Fruit fly (Drosophila melanogaster) whole organism, embryonic: ENCODE measurements around the gene CG10283.

Source experiments
- Bgb ChIP-seq: fragments of 200-800 bp; sonication (Bioruptor generic); IDR thresholded peaks from 2 replicates; pipeline ENCODE4 v1.3.6; 2022; ENCODE audit warnings: missing biosample characterization, missing genetic modification characterization; ENCODE audit not compliant: partially characterized antibody
- Blimp-1 ChIP-seq: fragments of 200-800 bp; sonication (Bioruptor generic); optimal IDR thresholded peaks from 3 replicates; lab custom pipeline; 2018; ENCODE audit warnings: missing biosample characterization, missing genetic modification characterization, mild to moderate bottlenecking, moderate library complexity, missing genetic modification reagents
- CG10431 ChIP-seq: fragments of 200-800 bp; sonication (Bioruptor generic); optimal IDR thresholded peaks from 3 replicates; lab custom pipeline; 2018; ENCODE audit warnings: missing biosample characterization, mild to moderate bottlenecking, missing genetic modification characterization
- CG10543 ChIP-seq: fragments of 200-800 bp; sonication (Bioruptor generic); optimal IDR thresholded peaks from 3 replicates; lab custom pipeline; 2017; ENCODE audit warnings: missing biosample characterization, mild to moderate bottlenecking, missing genetic modification characterization, moderate library complexity
- CG11504 ChIP-seq: fragments of 200-800 bp; sonication (Bioruptor generic); optimal IDR thresholded peaks from 3 replicates; lab custom pipeline; 2019; ENCODE audit warnings: missing biosample characterization, mild to moderate bottlenecking, missing genetic modification characterization, moderate library complexity
- CG11695 ChIP-seq: fragments of 200-800 bp; sonication (Bioruptor generic); IDR thresholded peaks from 3 replicates; pipeline ENCODE4 v1.3.6; 2022; ENCODE audit warnings: missing biosample characterization, missing genetic modification characterization
- CG13123 ChIP-seq: fragments of 200-800 bp; sonication (Bioruptor generic); optimal IDR thresholded peaks from 2 replicates; lab custom pipeline; 2016; ENCODE audit warnings: missing biosample characterization, missing genetic modification characterization
- CG13894 ChIP-seq: fragments of 200-800 bp; sonication (Bioruptor generic); optimal IDR thresholded peaks from 3 replicates; lab custom pipeline; 2018; ENCODE audit warnings: missing biosample characterization, mild to moderate bottlenecking, missing genetic modification characterization, moderate library complexity
- CG15269 ChIP-seq: fragments of 200-800 bp; sonication (Bioruptor generic); optimal IDR thresholded peaks from 2 replicates; lab custom pipeline; 2018; ENCODE audit warnings: missing biosample characterization, mild to moderate bottlenecking, missing genetic modification characterization, moderate library complexity
- CG15479 ChIP-seq: fragments of 200-800 bp; sonication (Bioruptor generic); optimal IDR thresholded peaks from 3 replicates; lab custom pipeline; 2019; ENCODE audit warnings: missing biosample characterization, mild to moderate bottlenecking, missing genetic modification characterization, moderate library complexity
- CG15601 ChIP-seq: fragments of 200-800 bp; sonication (Bioruptor generic); optimal IDR thresholded peaks from 3 replicates; lab custom pipeline; 2019; ENCODE audit warnings: missing biosample characterization, mild to moderate bottlenecking, missing genetic modification characterization, moderate library complexity
- CG2202 ChIP-seq: fragments of 200-800 bp; sonication (Bioruptor generic); optimal IDR thresholded peaks from 2 replicates; lab custom pipeline; 2018; ENCODE audit warnings: missing biosample characterization, mild to moderate bottlenecking, missing genetic modification characterization
- CG5953 ChIP-seq: fragments of 200-800 bp; sonication (Bioruptor generic); IDR thresholded peaks from 2 replicates; pipeline ENCODE4 v1.3.6; 2022; ENCODE audit warnings: missing biosample characterization, missing genetic modification characterization
- CG7839 ChIP-seq: fragments of 200-800 bp; sonication (Bioruptor generic); optimal IDR thresholded peaks from 3 replicates; lab custom pipeline; 2018; ENCODE audit warnings: missing biosample characterization, mild to moderate bottlenecking, missing genetic modification characterization, moderate library complexity
- CG8290 ChIP-seq, 3 experiments: fragments of 200-800 bp; sonication (Bioruptor generic); optimal IDR thresholded peaks; 2 replicates each; lab custom pipeline; 2016 to 2019; ENCODE audit warnings: missing biosample characterization in 3 of 3, missing genetic modification characterization in 3 of 3, mild to moderate bottlenecking in 2 of 3, moderate library complexity in 1 of 3
- CG8359 ChIP-seq: fragments of 200-800 bp; sonication (Bioruptor generic); optimal IDR thresholded peaks from 2 replicates; lab custom pipeline; 2017; ENCODE audit warnings: missing biosample characterization, mild to moderate bottlenecking, missing genetic modification characterization, borderline replicate concordance
- Dad ChIP-seq: fragments of 200-800 bp; sonication (Bioruptor generic); optimal IDR thresholded peaks from 3 replicates; lab custom pipeline; 2016; ENCODE audit warnings: missing biosample characterization, missing genetic modification characterization
- E2f1 ChIP-seq: fragments of 200-800 bp; sonication (Bioruptor generic); IDR thresholded peaks from 2 replicates; pipeline ENCODE4 v1.3.6; 2022; ENCODE audit warnings: missing biosample characterization, missing genetic modification characterization
- ERR ChIP-seq: fragments of 200-800 bp; sonication (Bioruptor generic); optimal IDR thresholded peaks from 2 replicates; lab custom pipeline; 2016; ENCODE audit warnings: missing biosample characterization, missing genetic modification characterization
- Ets65A ChIP-seq: fragments of 200-800 bp; sonication (Bioruptor generic); peaks from one replicate; lab custom pipeline; 2016; ENCODE audit warnings: missing biosample characterization, missing genetic modification characterization
- Jarid2 ChIP-seq: fragments of 200-800 bp; sonication (Bioruptor generic); optimal IDR thresholded peaks from 3 replicates; lab custom pipeline; 2017; ENCODE audit warnings: mild to moderate bottlenecking, missing biosample characterization, missing genetic modification reagents, missing genetic modification characterization
- Mes4 ChIP-seq: fragments of 200-800 bp; sonication (Bioruptor generic); optimal IDR thresholded peaks from 2 replicates; lab custom pipeline; 2016; ENCODE audit warnings: missing biosample characterization, missing genetic modification characterization
- NK7.1 ChIP-seq: fragments of 200-800 bp; sonication (Bioruptor generic); optimal IDR thresholded peaks from 3 replicates; lab custom pipeline; 2016; ENCODE audit warnings: missing biosample characterization, missing genetic modification characterization
- Trl ChIP-seq, 3 experiments: fragments of >200 bp in 2 of 3; fragments of 200-800 bp in 1 of 3; sonication (Bioruptor generic) in 1 of 3; optimal IDR thresholded peaks; 2 replicates in 1 of 3; 3 replicates in 2 of 3; lab custom pipeline; 2016 to 2017; ENCODE audit warnings: missing biosample characterization in 1 of 3, missing genetic modification characterization in 1 of 3
- abd-A ChIP-seq: fragments of 200-800 bp; sonication (Bioruptor generic); optimal IDR thresholded peaks from 3 replicates; lab custom pipeline; 2019; ENCODE audit warnings: missing biosample characterization, mild to moderate bottlenecking, missing genetic modification characterization, moderate library complexity
- bbx ChIP-seq: fragments of 200-800 bp; sonication (Bioruptor generic); IDR thresholded peaks from 2 replicates; pipeline ENCODE4 v1.3.6; 2022; ENCODE audit warnings: missing biosample characterization, missing genetic modification characterization; ENCODE audit not compliant: partially characterized antibody
- bcd ChIP-seq: fragments of 200-800 bp; sonication (Bioruptor generic); optimal IDR thresholded peaks from 2 replicates; lab custom pipeline; 2017; ENCODE audit warnings: missing biosample characterization, mild to moderate bottlenecking, missing genetic modification characterization
- bsh ChIP-seq, 2 experiments: fragments of 200-800 bp; sonication (Bioruptor generic); optimal IDR thresholded peaks; 2 replicates each; lab custom pipeline; 2017 to 2018; ENCODE audit warnings: mild to moderate bottlenecking in 2 of 2, missing biosample characterization in 2 of 2, missing genetic modification characterization in 2 of 2, moderate library complexity in 1 of 2
- cg ChIP-seq: fragments of 200-800 bp; sonication (Bioruptor generic); optimal IDR thresholded peaks from 3 replicates; lab custom pipeline; 2019; ENCODE audit warnings: missing biosample characterization, mild to moderate bottlenecking, missing genetic modification characterization, moderate library complexity
- chinmo ChIP-seq: fragments of 200-800 bp; sonication (Bioruptor generic); IDR thresholded peaks from 4 replicates; pipeline ENCODE4 v1.3.6; 2022; ENCODE audit warnings: missing biosample characterization, missing genetic modification characterization; ENCODE audit not compliant: partially characterized antibody
- chn ChIP-seq: fragments of 200-800 bp; sonication (Bioruptor generic); optimal IDR thresholded peaks from 2 replicates; lab custom pipeline; 2016; ENCODE audit warnings: missing biosample characterization, missing genetic modification characterization
- crc ChIP-seq: fragments of 200-800 bp; sonication (Bioruptor generic); optimal IDR thresholded peaks from 2 replicates; lab custom pipeline; 2016; ENCODE audit warnings: missing biosample characterization, missing genetic modification characterization
- eve ChIP-seq, 2 experiments: fragments of >200 bp; optimal IDR thresholded peaks; 2 replicates each; lab custom pipeline; 2017; ENCODE audit warnings: missing biosample characterization in 2 of 2, missing genetic modification characterization in 2 of 2
- gem ChIP-seq: fragments of 200-800 bp; sonication (Bioruptor generic); optimal IDR thresholded peaks from 2 replicates; lab custom pipeline; 2019; ENCODE audit warnings: missing biosample characterization, mild to moderate bottlenecking, missing genetic modification characterization, moderate library complexity
- ind ChIP-seq: fragments of 200-800 bp; sonication (Bioruptor generic); optimal IDR thresholded peaks from 3 replicates; lab custom pipeline; 2016; ENCODE audit warnings: missing biosample characterization, missing genetic modification characterization
- knrl ChIP-seq: fragments of 200-800 bp; sonication (Bioruptor generic); IDR thresholded peaks from 3 replicates; pipeline ENCODE4 v1.3.6; 2022; ENCODE audit warnings: missing biosample characterization, missing genetic modification characterization; ENCODE audit not compliant: partially characterized antibody
- mld ChIP-seq: fragments of 200-800 bp; sonication (Bioruptor generic); IDR thresholded peaks from 3 replicates; pipeline ENCODE4 v1.3.6; 2022; ENCODE audit warnings: missing biosample characterization, missing genetic modification characterization; ENCODE audit not compliant: partially characterized antibody
- onecut ChIP-seq: fragments of 200-800 bp; sonication (Bioruptor generic); IDR thresholded peaks from 2 replicates; pipeline ENCODE4 v1.3.6; 2022; ENCODE audit warnings: missing biosample characterization, missing genetic modification characterization
- ranshi ChIP-seq: fragments of 200-800 bp; sonication (Bioruptor generic); IDR thresholded peaks from 2 replicates; pipeline ENCODE4 v1.3.6; 2022; ENCODE audit warnings: missing biosample characterization, missing genetic modification characterization
- ro ChIP-seq: fragments of 200-800 bp; sonication (Bioruptor generic); IDR thresholded peaks from 2 replicates; pipeline ENCODE4 v1.3.6; 2022; ENCODE audit warnings: missing biosample characterization, missing genetic modification characterization
- schlank ChIP-seq: fragments of 200-800 bp; sonication (Bioruptor generic); optimal IDR thresholded peaks from 2 replicates; lab custom pipeline; 2018; ENCODE audit warnings: missing biosample characterization, mild to moderate bottlenecking, missing genetic modification characterization
- sima ChIP-seq: fragments of 200-800 bp; sonication (Bioruptor generic); optimal IDR thresholded peaks from 2 replicates; lab custom pipeline; 2016; ENCODE audit warnings: missing biosample characterization, missing genetic modification characterization
- so ChIP-seq: fragments of 200-800 bp; sonication (Bioruptor generic); IDR thresholded peaks from 3 replicates; pipeline ENCODE4 v1.3.6; 2022; ENCODE audit warnings: missing biosample characterization, missing genetic modification characterization
- stwl ChIP-seq: fragments of 200-800 bp; sonication (Bioruptor generic); optimal IDR thresholded peaks from 3 replicates; lab custom pipeline; 2018; ENCODE audit warnings: missing biosample characterization, mild to moderate bottlenecking, missing genetic modification characterization, moderate library complexity
- tx ChIP-seq: fragments of 200-800 bp; sonication (Bioruptor generic); optimal IDR thresholded peaks from 2 replicates; lab custom pipeline; 2016; ENCODE audit warnings: missing biosample characterization, missing genetic modification characterization
- unpg ChIP-seq: fragments of 200-800 bp; sonication (Bioruptor generic); optimal IDR thresholded peaks from 3 replicates; lab custom pipeline; 2018; ENCODE audit warnings: missing biosample characterization, mild to moderate bottlenecking, missing genetic modification characterization, moderate library complexity
- wor ChIP-seq: fragments of 200-800 bp; sonication (Bioruptor generic); IDR thresholded peaks from 2 replicates; pipeline ENCODE4 v1.3.6; 2022; ENCODE audit warnings: missing biosample characterization, missing genetic modification characterization

Gene CG10283

DNA sequence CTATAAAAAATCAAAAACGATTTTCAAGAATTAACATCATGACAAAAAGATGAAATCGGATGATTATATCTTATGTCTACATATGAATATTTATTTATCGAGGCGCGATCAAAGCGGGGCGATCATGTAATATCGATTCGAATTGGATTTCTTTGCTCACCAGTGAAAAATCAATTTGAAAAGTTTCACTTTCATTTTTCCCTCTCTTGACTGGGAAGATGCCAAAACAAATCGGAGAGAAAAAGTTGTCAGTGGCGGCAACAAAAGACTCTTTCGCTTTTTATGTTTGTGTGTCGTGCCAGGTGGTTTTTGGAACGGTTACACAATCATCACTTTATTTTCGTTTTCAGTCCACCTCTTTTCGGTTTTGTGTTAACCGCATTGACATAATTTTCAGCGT lies 34.5 kb upstream of the CG10283 start:
- TF ChIP-seq sima (no peak), Dad (no peak), onecut (GFP tag; lab: Robert Waterston, UW) (peak; percentile 37; the same call in 1 of the 2 replicates), knrl (GFP tag; lab: Robert Waterston, UW) (no peak), ro (GFP tag; lab: Robert Waterston, UW) (no peak), ranshi (no peak), Blimp-1 (GFP tag; lab: Kevin White, UChicago) (peak; percentile 97), E2f1 (GFP tag; lab: Robert Waterston, UW) (no peak), CG15601 (tag; lab: Kevin White, UChicago) (no peak), bcd (no peak), abd-A (tag; lab: Kevin White, UChicago) (peak; percentile 12), tx (no peak), crc (GFP tag; lab: Kevin White, UChicago) (no peak), ind (GFP tag; lab: Kevin White, UChicago) (no peak), chn (GFP tag; lab: Kevin White, UChicago) (no peak), wor (GFP tag; lab: Robert Waterston, UW) (no peak)

DNA sequence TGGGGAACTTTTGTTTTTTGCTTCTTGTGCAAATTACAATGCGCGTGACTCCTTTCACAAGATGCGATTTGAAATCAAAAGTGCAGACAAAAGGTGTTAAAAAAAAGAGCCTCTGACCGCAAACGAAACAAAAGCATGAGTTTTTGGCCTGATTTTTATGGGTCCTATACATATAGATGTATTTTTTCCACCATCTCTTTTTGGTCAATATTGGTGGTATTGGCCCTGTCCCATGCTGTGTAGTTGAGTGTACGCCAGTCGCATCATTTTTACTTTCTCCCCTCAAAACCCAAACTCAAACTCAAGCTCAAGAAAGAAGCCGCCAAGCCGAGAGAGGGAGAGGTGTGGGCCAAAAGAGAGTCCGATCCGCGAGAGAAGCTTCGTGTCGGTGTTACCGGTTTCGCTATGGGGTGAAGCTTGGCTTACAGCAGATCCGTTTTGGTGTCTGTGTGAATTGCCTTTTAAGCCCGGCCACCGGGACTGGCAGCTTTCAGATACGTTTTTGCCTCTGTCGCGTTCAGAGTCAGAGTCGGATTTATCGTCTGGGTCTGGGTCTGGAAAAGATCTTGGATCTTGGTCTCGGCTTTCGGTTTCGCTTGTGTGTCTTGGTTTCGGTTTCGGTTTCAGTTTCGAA lies 32.8 kb upstream of the CG10283 start, which contains the start of gene CG10211:
CG10211 (plus strand) TSS at position 486 of the 634 bp plus-strand sequence.
- TF ChIP-seq eve (GFP tag; optimal IDR thresholded peaks at IDR 0.05; lab: Kevin White, UChicago) (peak in 1 of 2 experiments; percentile 2), CG7839 (tag; lab: Kevin White, UChicago) (no peak), NK7.1 (GFP tag; lab: Kevin White, UChicago) (no peak), ERR (no peak), CG13123 (no peak), unpg (GFP tag; lab: Kevin White, UChicago) (no peak), CG11695 (GFP tag; lab: Robert Waterston, UW) (0 out of 3 replicates have a peak, but pooled peaks have one; percentile 6), chinmo (GFP tag; lab: Robert Waterston, UW) (peak; percentile 80; the same call in 3 of the 4 replicates), CG15269 (tag; lab: Kevin White, UChicago) (peak; percentile 58), stwl (tag; lab: Kevin White, UChicago) (no peak), CG13894 (peak; percentile 81), bsh (GFP tag; optimal IDR thresholded peaks at IDR 0.05; lab: Kevin White, UChicago) (peak in 1 of 2 experiments; percentile 62), CG8359 (GFP tag; lab: Kevin White, UChicago) (no peak), CG11504 (peak; percentile 10), CG5953 (GFP tag; lab: Robert Waterston, UW) (0 out of 2 replicates have a peak, but pooled peaks have one; percentile 19), gem (tag; lab: Kevin White, UChicago) (peak; percentile 11), Mes4 (GFP tag; lab: Kevin White, UChicago) (no peak), so (GFP tag; lab: Robert Waterston, UW) (no peak), CG8290 (GFP tag; optimal IDR thresholded peaks at IDR 0.05; lab: Kevin White, UChicago) (no peak), CG8290 (tag; optimal IDR thresholded peaks at IDR 0.05; lab: Kevin White, UChicago) (peak in 1 of 2 experiments; percentile 4), bbx (GFP tag; lab: Robert Waterston, UW) (peak; percentile 15; the same call in 1 of the 2 replicates), CG10543 (GFP tag; lab: Kevin White, UChicago) (peak; percentile 44), Trl (optimal IDR thresholded peaks at IDR 0.05; lab: Kevin White, UChicago) (peak; percentile 62 to 63), Trl (GFP tag; optimal IDR thresholded peaks at IDR 0.05; lab: Kevin White, UChicago) (no peak), CG15479 (GFP tag; lab: Kevin White, UChicago) (no peak), mld (GFP tag; lab: Robert Waterston, UW) (no peak), schlank (tag; lab: Kevin White, UChicago) (no peak), CG10431 (GFP tag; lab: Kevin White, UChicago) (no peak), cg (GFP tag; lab: Kevin White, UChicago) (peak; percentile 26), CG2202 (tag; lab: Kevin White, UChicago) (no peak), Bgb (GFP tag; lab: Robert Waterston, UW) (peak; percentile 18; the same call in 1 of the 2 replicates), Ets65A (GFP tag; lab: Kevin White, UChicago) (no peak), Jarid2 (peak; percentile 56)
